Fruit fly (Drosophila melanogaster): ENCODE data around the gene GCC88.
A peak's percentile ranks its signal among the peaks of the same experiment; 100 is the strongest.

Gene GCC88

DNA sequence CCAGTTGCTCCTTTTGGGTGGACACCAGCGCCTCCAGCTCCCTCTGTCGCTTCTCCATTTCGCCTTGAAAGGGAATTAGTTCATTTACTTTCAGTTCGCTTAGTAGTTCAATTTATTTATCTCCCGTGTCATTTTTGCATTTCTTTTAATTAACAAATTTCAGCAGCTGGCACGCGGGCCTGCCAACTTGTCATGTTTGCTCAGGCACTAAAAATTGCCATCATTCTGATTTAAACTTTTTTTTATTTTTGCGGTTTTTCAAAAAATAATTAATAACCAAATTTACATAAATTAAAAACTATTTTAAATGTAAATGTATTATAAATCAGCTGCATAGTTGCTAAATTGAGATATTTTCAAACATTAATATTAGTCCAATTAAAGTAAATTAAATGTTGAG, at the start of gene GCC88:
TSS of gene GCC88 (minus strand) at position 209 of the 400 bp plus-strand sequence.
- TF ChIP-seq noc (tag; optimal IDR thresholded peaks at IDR 0.05): no peak

DNA sequence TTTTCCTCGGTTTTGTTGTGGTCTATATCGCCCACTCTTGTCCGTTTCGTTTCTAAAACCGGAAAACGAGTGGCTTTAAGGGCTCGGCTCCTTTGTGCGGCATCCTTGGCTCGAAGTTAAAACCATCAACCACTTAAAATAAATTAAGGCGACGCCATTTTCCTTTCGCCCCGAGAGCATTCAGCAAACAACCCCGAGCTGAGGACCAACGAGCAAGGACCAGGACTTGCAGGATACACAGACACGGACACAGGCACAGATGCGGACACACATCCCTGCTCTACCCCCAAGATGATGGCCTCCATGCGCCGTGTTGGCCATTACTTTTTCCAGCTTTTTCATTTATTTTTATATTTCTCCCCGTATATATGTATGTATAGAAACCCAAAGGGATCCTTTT, 42.3 kb upstream of the GCC88 start:
- no peak for TF ChIP-seq noc (tag; optimal IDR thresholded peaks at IDR 0.05)

DNA sequence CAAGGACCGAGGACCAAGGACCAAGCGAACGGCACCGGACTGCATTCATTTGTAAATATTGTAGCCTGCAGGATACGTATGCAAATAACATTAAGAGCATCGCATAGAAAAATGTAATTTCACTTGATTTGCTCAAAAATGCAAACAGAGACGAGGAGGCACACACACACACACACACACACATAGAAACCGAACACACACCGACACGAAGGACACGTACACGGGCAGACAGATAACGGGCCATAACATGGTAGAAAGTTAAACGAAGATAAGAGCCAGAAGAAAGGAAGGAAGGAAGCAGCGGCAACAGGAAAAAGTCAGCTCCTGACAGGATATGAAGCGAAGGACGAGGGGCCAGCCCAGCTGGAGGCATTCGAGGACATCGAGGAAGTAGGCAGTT, 40.2 kb upstream of the GCC88 start:
- TF ChIP-seq noc (tag; optimal IDR thresholded peaks at IDR 0.05): no peak

DNA sequence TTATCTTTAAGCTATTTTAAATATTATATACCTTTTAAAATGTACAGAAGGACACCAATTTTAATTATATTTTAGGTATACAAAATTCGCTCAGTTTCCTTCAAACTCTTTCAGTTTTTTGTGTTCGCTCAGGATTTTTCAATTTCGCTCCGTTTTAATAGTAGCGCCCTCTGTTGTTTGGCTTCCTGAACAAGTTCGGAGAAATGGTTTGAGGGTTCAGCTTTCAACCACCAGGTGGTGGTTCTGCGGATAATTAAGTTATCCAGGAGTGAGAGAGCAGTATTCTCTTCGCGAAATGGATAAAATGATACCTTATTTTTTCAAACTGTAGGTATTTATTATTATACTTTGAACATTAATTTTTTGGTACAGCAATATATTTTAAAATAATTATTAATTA, 38.6 kb upstream of the GCC88 start:
- no peak for TF ChIP-seq noc (tag; optimal IDR thresholded peaks at IDR 0.05)

DNA sequence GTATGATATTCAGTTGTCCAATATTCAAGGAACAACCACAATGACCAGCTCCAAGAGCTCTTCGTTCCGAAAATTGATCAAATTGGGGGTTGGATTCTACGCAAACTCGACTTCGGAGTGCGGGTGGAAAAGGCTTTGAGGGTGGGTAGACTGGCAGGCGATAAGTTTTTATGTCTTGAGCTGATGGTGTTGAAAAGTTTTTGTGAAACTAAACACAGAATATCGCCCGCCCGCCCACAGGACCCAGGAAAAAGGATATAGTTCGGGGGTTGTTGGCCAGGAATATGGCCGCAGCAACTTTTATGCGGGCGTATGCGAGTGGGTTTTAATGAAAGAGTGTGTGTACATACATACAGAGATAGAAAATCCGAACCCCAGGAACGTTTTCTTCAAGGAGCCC, 33.2 kb upstream of the GCC88 start:
- TF ChIP-seq noc (tag; optimal IDR thresholded peaks at IDR 0.05): no peak

DNA sequence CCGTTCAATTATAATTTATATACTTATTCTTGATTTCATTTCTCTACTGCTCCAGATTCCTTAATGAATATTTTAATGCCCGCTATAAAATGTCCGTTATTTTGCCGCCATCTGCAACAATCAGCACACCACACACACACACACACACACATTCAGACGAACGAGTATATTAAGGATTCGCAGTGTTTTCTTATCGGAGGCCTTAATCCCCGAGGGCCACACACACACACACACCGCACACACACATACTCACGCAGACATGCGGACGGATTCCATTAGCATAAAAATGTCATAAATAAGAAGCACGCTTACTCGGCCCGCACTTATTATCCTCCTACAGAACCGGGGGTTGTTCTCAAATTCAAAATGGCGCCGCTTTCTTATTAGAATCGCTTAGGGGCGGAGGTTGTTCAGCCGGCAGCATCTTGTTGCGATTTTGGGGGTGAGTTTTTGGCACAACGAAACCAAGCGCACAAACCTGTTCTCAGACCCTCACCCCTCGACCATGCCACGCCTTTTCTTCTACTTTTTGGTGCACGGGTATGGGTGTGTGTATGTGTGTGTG, 30.6 kb upstream of the GCC88 start:
- TF ChIP-seq noc (tag; optimal IDR thresholded peaks at IDR 0.05): no peak

DNA sequence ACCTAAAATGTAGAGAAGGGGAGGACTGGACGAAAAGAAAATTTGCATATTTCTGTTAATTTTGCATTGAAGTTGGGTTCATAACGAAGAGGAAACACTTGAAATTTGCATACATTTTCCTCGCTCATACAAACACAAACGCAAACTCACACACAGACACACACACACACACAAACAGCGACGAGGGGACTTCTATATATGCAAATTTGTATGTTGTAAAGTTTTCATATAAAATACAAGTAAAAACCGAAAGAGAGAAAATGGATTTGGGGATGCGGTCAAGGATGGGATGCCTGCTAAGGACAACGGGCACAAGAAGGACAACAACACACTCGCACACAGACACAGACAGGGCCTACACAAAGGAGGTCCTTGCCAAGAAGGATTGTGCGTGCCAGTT, 27.1 kb upstream of the GCC88 start:
- TF ChIP-seq noc (tag; optimal IDR thresholded peaks at IDR 0.05): no peak

DNA sequence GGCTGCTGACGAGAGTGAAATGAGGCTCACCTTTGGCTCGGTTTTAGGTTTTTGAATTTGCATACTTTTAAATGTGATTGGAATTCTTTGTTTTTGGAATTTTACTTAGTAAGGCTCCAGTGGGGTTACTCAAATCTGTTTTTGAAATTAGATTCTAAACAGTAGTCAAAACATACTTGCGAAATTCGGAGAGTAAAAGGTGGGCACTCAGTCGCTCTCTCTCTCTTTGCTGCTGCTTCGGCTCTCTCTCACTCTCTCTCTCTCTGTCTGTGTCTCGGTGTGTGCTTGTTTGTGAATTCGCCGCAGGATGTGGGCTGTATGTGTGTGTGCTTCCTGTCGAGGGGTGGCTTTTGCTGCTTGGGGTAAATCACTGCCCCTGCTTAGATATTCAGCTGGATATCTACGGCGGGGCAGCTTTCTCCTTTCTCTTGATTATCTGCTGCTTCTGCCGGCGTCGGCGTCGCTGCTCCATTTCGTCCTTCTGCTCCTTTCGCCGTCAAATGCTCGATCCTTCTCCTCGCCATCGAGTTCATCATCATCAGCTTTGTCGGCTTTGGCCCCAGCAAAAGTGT, 24.1 kb upstream of the GCC88 start:
- TF ChIP-seq noc (tag; optimal IDR thresholded peaks at IDR 0.05): no peak

DNA sequence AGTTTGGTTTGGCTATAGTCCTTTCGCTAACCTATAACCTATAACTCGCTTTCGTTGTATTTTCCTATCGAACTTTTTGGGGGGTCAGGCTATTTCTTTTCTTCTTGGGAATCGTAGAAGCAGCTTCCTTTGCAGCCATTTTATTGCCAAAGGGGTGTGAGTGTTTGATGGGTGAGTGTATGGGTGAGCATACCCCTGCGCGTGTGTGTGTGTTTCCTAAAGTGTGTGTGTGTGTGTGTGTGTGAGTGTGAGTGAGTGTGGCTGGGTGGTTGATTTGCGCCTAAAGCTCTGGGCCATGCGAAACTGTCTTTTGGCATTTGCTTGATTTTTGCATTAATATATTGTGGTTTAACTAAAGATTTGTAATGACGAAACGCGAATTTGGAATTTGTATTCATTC, 23.4 kb upstream of the GCC88 start:
- no peak for TF ChIP-seq noc (tag; optimal IDR thresholded peaks at IDR 0.05)

DNA sequence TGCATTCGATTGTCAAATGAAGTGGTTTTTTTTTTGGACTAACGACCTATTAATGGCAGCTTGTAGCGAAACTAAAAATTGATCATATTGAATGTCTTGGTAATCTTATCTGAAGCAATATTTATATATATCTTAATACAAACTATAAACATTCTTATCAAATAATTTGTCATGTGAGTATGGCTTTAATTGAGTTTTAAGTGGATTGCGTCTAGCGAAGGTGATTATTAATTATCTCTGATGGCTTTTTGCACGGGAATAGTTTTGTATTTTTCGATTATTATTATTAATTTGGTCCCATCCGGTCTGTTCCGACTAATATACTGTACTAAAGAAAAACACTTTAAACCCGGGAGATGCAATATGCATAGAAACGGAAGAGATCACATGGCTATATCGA, 16.5 kb upstream of the GCC88 start:
- TF ChIP-seq noc (tag; optimal IDR thresholded peaks at IDR 0.05): no peak

DNA sequence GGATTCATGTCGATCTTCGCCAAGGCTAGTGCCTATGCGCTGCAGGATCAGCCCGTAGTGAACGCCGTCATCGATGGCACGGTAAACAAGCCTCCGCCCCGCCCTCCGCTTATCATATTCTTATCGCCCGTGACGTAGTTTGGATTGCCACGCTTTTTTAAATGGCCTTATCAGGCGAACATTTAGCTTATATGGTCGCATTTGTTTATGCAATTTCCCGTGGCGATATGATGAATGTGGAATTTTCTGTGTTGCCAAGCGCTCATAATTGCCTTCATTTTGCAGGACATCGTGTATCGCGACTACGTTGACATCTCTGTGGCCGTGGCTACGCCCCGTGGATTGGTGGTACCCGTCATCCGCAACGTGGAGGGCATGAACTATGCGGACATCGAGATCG, 15.4 kb upstream of the GCC88 start:
- TF ChIP-seq noc (tag; optimal IDR thresholded peaks at IDR 0.05): no peak

DNA sequence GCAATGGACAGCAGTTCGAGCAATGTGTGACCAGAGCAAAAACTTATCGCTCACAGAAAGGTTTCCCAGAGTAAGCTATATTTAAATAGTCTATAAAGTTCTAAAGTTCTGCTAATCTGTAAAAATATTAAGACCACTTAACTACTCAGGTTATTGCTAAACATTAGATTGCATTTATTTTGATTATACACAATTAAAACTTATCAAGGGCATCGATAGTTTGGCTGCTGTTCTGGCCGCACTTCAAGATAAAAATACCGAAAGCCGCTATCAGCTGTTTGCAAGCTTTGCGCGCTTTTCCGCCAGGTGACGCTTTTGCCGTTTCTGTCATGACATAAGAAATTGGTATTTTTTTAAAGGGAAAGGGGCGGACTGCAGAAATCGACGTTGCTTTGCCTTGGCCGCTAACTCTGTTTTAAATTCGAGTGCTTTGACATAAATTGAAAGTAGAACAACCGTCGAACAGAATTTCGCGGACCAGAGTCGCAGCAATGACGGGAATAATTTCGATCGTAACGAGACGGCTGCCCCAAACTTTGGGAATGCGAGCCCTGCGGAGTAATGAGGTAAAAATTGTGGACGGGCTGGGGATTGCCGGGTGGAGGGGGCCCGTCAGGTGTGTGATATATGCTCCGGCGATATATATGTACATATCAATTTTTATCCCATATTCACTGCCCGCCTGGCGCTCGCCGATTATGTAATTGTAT, 13.7 kb upstream of the GCC88 start, which contains the start of the genes CG17734 and CG5214:
TSS of gene CG17734 (minus strand) at position 49 of the 710 bp plus-strand sequence.
TSS of gene CG5214 (plus strand) at position 352 of the 710 bp plus-strand sequence.
- TF ChIP-seq noc (tag; optimal IDR thresholded peaks at IDR 0.05): no peak

DNA sequence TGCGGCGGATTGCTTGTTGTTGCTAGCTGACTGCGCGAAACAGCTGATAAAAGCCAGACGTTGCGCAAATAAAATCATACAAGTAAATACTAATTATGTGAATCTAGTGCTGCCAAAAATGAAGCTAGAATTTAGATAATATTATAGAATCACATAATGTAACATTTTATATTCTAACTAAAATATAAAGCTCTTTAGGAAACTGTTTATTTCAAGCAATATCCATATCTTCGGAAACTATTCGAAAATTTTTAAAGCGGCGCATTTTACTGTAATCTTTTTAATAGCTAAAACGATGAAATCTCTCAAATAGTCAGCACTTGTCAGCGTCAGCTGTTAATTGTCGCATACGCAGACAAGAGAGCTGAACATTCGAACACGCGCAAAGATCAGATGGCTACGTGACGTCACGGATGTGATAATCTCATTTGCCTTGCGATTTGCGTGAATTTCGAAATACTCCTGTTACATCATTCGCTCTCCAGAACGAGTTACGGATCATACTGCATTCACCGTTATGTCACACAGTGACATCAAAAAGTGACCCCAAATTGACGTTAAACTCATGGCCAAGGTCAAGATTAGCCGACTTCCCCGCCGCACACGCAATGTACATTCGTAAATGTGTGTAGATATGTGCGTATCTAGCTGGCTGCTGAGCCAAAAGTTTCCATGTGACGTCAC, 12.8 kb upstream of the GCC88 start:
- peak; percentile 48 for TF ChIP-seq noc (tag; optimal IDR thresholded peaks at IDR 0.05)

DNA sequence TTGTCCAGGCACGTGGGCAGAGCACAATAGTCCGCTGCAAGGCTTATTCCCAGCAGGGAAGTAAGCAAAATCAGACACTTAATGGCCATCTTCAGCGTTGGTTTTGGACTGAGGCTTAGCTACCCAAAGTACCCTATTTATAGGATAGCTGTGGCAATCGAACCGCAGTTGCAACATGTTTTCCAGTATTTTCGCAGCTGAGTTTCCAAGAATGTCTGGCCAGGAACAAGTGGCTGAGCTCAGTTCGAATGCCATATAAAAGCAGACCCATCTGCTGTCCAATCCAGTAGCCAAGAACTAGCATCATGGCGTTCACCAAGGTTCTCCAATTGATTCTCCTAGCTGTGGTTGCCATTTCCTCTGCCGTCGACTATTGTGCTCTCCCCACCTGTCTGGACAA, 10.5 kb upstream of the GCC88 start, which contains the start of the genes scpr-B and scpr-A:
TSS of gene scpr-B (minus strand) at position 101 of the 400 bp plus-strand sequence.
TSS of gene scpr-A (plus strand) at position 293 of the 400 bp plus-strand sequence.
- no peak for TF ChIP-seq noc (tag; optimal IDR thresholded peaks at IDR 0.05)

DNA sequence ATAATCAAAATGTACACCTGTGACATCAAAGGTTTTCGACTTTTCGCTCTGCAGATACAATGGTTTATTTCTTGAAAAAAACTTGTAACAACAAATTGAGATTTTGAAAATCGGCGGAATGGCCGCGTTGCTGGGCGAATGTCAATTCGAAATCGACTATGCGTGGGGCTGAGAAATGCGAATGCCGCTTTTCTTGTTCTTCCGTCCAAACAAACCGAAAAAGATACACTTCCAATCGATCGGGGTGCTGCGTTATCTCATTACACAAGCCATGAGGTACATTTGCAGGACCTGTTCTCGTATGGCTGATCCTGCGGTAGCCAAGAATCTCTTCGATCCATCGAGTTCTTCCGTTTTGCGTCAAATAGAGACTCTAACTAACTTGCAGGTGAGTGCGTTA, 7.2 kb upstream of the GCC88 start, which contains the start of gene CG31388:
TSS of gene CG31388 (plus strand) at position 218 of the 400 bp plus-strand sequence.
- TF ChIP-seq noc (tag; optimal IDR thresholded peaks at IDR 0.05): no peak

DNA sequence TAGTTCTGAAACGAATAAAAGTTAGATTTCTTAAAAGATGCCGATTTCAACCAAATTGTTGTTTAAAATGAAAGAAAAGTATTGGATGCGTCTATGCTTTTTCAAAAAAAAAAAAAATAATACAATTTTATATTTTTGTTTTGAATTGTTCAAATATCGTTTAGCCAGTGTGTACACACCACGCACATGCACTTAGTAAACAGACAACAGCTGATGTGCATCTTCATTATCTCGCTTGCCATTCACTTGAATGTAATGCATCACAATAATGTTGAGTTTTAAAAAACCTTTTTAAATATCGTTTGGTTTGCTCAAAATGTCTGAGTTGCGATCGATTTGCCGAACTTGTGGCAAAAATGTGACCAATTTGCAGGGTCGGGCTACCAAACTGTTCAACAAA, 5.6 kb upstream of the GCC88 start, which contains the start of gene CG31441:
TSS of gene CG31441 (plus strand) at position 246 of the 400 bp plus-strand sequence.
- no peak for TF ChIP-seq noc (tag; optimal IDR thresholded peaks at IDR 0.05)

Measured in whole organism, larva.